Fruit fly (Drosophila melanogaster) ovary, adult (tissue): ENCODE data around the gene InR.

Source experiments
- CG17801 ChIP-seq: fragments of 200-800 bp; optimal IDR thresholded peaks from 2 replicates; lab custom pipeline; 2019; ENCODE audit warnings: missing biosample characterization, mild to moderate bottlenecking, missing genetic modification characterization, moderate library complexity; ENCODE audit not compliant: partially characterized antibody

Gene InR

dm6 chr3R:21635975-21636678 lies 17.0 kb upstream of the InR start:
- TF ChIP-seq CG17801 (GFP tag; lab: Kevin White, UChicago) = no peak

DNA sequence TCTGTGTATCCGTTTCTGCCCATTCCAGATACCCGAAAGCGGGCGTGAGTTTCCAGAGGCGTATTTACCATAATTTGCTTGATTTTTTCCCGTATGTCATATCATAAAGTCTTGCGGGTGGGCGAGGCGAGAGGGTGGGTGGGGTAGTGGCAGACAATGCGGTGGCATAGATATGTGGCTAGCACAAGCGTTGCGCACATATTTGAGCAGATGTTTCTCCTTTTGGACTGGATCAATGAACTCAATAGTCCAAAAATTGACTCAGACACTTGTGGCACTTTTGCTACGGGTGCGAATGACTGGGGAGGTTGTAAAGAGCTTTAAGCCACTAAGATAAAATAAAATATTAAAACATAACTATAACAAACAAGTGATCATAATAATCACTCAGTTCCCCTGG lies 16.1 kb upstream of the InR start:
- no peak for TF ChIP-seq CG17801 (GFP tag; lab: Kevin White, UChicago)

dm6 chr3R:21634644-21635043 lies 15.5 kb upstream of the InR start:
- no peak for TF ChIP-seq CG17801 (GFP tag; lab: Kevin White, UChicago)

DNA sequence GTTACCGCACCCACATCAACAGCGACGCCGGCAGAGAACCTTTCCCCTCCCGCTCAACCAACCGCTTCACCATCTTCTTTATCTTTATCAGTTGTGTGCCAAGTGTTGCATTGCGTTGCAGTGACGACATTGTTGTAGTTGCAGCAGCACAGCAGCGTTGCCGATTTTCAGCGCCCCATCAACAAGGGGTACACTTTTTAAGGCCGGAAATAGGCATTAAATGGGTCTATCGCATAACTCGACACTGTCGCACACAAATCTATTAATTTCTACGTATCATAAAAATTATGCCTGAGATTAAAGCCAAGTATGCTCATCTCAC lies 14.6 kb upstream of the InR start:
- no peak for TF ChIP-seq CG17801 (GFP tag; lab: Kevin White, UChicago)

DNA sequence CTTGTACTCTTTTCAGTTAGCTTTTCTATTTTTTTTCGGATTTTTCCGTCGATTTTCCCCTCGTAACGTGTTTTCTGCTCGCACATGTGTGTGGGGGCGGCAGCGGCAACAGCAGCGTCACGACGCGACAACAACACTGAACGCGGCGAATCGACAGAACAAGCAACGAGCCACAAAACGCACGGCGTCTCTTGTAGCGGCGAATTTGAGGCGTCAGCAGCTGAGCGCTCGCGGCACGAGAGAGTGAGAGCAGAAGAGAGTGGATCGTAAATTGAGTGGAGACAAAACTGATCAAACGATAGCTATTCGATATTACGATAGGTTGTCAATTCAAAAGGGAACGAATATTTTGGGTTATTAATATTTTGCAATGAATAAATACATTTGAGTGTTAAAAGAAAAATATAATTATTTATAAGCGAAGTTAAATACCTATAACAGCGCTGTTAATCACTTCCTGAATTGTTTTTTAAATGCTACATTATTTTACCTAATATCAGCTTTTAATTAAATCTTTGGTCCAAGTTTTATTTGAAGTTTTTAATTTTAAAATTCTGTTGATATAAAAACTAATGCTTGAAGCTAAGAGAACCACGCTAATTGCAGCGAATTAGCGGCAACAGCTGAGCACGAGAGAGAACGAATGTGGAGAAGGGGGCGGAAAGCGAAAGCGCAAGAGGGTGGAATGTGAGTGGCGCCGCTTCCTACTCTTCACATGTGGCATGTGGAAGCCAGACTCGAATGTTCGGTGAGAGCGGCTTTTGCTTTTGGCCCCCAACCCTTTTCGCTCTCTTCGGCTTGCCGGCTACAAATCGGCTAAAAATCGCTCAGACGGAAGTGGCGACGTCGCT lies 14.0 kb upstream of the InR start:
- TF ChIP-seq CG17801 (GFP tag; lab: Kevin White, UChicago) = peak; percentile 96

- no peak for TF ChIP-seq CG17801 (GFP tag; lab: Kevin White, UChicago)
Observed at dm6 chr3R:21632582-21632929, 13.4 kb upstream of the InR start.

DNA sequence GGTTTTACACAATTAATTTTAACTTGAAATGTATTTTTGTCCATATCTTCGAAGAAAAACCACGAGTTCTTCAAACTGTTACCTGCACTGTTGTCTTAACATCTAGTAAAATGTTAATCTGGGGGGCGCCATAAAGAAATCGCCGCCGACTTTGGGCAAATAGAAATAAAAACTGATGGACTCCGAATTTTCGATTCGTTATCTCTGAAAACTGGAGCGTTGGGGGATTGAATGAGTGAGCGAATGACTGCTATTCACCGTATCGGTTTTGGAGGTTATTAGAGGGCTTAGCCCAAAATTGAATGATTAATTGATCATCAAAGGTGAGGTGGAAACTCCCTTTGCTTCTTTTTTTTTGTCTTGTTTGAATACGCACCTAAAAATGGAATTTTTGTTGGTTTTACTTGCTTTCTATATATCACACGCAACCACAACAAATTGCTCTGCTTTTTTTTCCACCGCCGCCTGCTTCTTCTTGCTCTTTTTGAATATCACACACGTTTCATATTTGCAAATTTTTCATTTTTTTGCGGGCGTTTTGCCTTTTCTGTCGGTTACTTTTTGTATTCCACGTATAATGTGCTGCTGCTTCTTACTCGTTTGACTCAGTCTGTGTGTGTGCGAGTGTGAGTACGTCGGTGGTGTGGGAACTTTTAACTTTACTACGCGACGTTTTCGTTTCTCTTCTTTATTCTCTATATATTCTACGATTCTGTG lies 12.8 kb upstream of the InR start:
- TF ChIP-seq CG17801 (GFP tag; lab: Kevin White, UChicago) = peak; percentile 51

DNA sequence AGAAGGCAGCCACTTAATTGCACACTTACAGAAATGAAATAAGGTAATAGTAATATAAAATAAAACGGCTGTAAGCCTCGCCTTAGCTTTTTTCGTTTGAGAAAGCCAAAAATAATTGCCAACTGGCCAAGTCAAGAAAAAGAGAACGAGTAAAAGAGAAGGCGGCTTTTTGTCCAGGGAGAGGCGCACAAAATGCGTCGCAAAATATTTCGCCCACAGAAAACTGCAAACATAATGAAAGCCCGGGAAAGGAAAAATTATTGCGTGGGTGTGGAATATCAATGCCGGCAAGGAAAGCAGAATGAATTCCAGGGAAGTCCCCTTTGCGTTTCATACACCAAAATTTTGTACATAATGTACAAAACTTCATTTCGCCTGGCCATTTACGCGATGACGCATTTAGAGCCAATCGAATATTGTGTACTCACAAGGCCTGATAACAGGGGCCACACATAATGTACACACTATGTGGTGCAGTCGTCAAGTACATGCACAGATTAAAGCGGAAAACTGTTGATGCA lies 11.9 kb upstream of the InR start:
- TF ChIP-seq CG17801 (GFP tag; lab: Kevin White, UChicago) = no peak

dm6 chr3R:21630226-21630857 lies 11.2 kb upstream of the InR start:
- peak; percentile 51 for TF ChIP-seq CG17801 (GFP tag; lab: Kevin White, UChicago)

DNA sequence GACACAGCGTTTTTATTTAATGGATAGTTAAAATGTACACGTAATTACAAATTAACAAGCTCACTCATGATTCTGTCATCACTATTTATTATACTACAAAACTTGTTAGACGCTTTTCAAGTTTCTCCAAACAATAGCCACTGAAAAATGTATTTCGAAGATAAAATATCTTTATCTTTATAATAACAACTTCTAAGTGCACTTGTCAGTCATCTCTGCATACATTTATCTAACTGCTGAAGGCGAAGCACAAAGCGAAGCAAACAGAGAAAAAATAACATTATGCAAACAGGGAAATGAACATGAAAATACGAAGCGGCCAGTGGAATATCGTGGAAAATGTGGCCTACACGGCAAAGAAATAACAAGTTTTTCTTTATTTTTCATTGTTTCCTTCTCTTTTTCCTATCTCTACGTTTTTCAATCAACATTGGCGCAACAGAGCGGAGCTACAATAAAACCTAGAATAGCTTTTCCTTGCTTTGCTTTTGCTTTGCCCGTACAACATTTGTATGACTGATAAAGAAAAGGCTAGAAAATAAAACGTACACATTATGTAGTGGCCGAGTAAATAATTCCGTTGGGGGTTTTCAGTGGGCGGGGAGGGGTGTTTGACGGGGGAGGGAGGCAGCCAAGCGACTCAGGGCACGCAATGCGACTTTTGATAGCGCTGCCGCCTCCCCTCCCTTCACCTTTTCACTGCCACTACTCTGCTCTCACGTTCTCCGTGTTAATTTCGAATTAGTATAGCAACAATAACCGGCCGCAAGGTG lies 10.4 kb upstream of the InR start:
- TF ChIP-seq CG17801 (GFP tag; lab: Kevin White, UChicago) = no peak

- no peak for TF ChIP-seq CG17801 (GFP tag; lab: Kevin White, UChicago)
Observed at dm6 chr3R:21628213-21628800, 9.2 kb upstream of the InR start.

dm6 chr3R:21627752-21628151 lies 8.6 kb upstream of the InR start:
- peak; percentile 83 for TF ChIP-seq CG17801 (GFP tag; lab: Kevin White, UChicago)

DNA sequence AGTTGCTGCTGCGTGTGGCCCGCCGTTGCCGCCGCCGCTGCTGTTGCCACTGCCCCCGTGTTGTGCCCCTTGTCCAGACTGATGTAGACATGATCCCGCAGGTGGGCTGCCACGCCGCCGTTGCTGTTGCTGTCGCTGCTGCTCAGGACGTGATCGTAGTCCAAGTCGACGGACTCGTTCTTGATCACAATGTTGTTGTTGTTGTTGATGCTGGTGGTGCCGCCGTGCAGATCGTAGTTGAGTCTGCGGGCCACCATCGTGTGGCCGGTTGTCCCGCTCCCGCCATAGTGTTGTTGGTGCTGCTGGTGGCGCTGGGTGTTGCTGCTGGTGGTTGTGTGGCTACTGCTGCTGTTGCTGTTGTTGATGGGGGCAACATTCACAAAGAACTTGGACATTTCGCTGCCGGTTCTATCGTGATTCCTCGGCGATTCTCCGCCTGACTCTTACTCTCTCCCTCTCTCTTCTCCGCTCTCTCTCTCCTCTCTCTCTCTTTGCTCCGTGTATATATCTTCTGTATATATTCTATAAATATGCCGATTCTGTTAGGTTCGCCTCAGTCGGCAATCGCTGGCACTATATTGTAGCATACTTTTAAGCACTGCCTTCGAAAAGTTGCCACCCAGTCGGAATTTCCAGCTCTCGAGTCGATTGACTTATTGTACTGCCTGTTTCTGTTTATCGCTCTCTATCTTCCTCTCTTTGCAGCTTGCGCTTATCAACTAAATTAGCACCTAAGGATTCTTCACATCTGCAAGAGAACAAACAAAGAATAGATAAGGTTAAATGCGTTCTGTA lies 7.2 kb upstream of the InR start:
- TF ChIP-seq CG17801 (GFP tag; lab: Kevin White, UChicago) = peak; percentile 47
